Worm (Caenorhabditis elegans) whole organism, L3 larva: ENCODE data around the gene F09C6.14.

Experiments used
- ZK546.5 ChIP-seq: sonication (generic microtip); optimal IDR thresholded peaks from 2 replicates; lab custom pipeline; 2017; ENCODE audit warnings: missing biosample characterization, missing genetic modification characterization
- ceh-16 ChIP-seq: sonication (generic microtip); optimal IDR thresholded peaks from 2 replicates; lab custom pipeline; 2017; ENCODE audit warnings: missing biosample characterization, missing genetic modification characterization
- ceh-28 ChIP-seq: fragments of 150-350 bp; optimal IDR thresholded peaks from 2 replicates; lab custom pipeline; 2014; ENCODE audit warnings: missing biosample characterization, missing genetic modification reagents, missing genetic modification characterization
- ceh-82 ChIP-seq: fragments of 150-350 bp; optimal IDR thresholded peaks from 2 replicates; lab custom pipeline; 2014; ENCODE audit warnings: missing biosample characterization, missing genetic modification characterization
- ceh-9 ChIP-seq: sonication (generic microtip); optimal IDR thresholded peaks from 2 replicates; lab custom pipeline; 2018; ENCODE audit warnings: missing biosample characterization, missing genetic modification characterization
- daf-12 ChIP-seq: fragments of 150-350 bp; optimal IDR thresholded peaks from 2 replicates; lab custom pipeline; 2014; ENCODE audit warnings: missing biosample characterization, missing genetic modification reagents, missing genetic modification characterization
- egl-27 ChIP-seq: sonication (generic microtip); optimal IDR thresholded peaks from 4 replicates; lab custom pipeline; 2017; ENCODE audit warnings: missing biosample characterization, missing genetic modification reagents, missing genetic modification characterization
- elt-1 ChIP-seq: fragments of 150-350 bp; optimal IDR thresholded peaks from 2 replicates; lab custom pipeline; 2014; ENCODE audit warnings: missing biosample characterization, missing genetic modification characterization
- elt-2 ChIP-seq: sonication (generic microtip); optimal IDR thresholded peaks from 2 replicates; lab custom pipeline; 2016; ENCODE audit warnings: missing genetic modification reagents, mild to moderate bottlenecking, missing genetic modification characterization, missing compliant biosample characterization
- elt-3 ChIP-seq, 3 experiments: fragments of 150-350 bp in 1 of 3; sonication (generic microtip) in 2 of 3; optimal IDR thresholded peaks; 2 replicates in 2 of 3; 4 replicates in 1 of 3; lab custom pipeline; 2014 to 2017; ENCODE audit warnings: missing biosample characterization in 3 of 3, missing genetic modification characterization in 3 of 3
- eor-1 ChIP-seq, 2 experiments: fragments of 150-350 bp; optimal IDR thresholded peaks; 2 replicates each; lab custom pipeline; 2014 to 2018; ENCODE audit warnings: missing biosample characterization in 2 of 2, missing genetic modification characterization in 2 of 2
- fkh-10 ChIP-seq: sonication (generic microtip); optimal IDR thresholded peaks from 2 replicates; lab custom pipeline; 2017; ENCODE audit warnings: missing biosample characterization, missing genetic modification reagents, missing genetic modification characterization
- fkh-2 ChIP-seq: fragments of 150-350 bp; optimal IDR thresholded peaks from 2 replicates; lab custom pipeline; 2014; ENCODE audit warnings: missing biosample characterization, missing genetic modification reagents, missing genetic modification characterization
- hmg-11 ChIP-seq: sonication (generic microtip); optimal IDR thresholded peaks from 2 replicates; lab custom pipeline; 2016; ENCODE audit warnings: missing genetic modification characterization, missing compliant biosample characterization
- lin-15B ChIP-seq: fragments of 150-350 bp; optimal IDR thresholded peaks from 2 replicates; lab custom pipeline; 2014; ENCODE audit warnings: missing biosample characterization, missing genetic modification characterization
- lin-39 ChIP-seq: fragments of 150-350 bp; optimal IDR thresholded peaks from 2 replicates; lab custom pipeline; 2018; ENCODE audit warnings: missing biosample characterization, missing genetic modification reagents, missing genetic modification characterization
- mdl-1 ChIP-seq: fragments of 150-350 bp; optimal IDR thresholded peaks from 2 replicates; lab custom pipeline; 2014; ENCODE audit warnings: missing biosample characterization, missing genetic modification characterization
- mml-1 ChIP-seq: fragments of 150-350 bp; sonication (generic microtip); optimal IDR thresholded peaks from 3 replicates; lab custom pipeline; 2014; ENCODE audit warnings: missing biosample characterization, missing genetic modification characterization
- nfya-1 ChIP-seq: sonication (generic microtip); optimal IDR thresholded peaks from 2 replicates; lab custom pipeline; 2017; ENCODE audit warnings: missing genetic modification characterization, mild to moderate bottlenecking, missing compliant biosample characterization, antibody characterized with exemption, moderate library complexity; ENCODE audit not compliant: insufficient read depth
- nhr-11 ChIP-seq: fragments of 150-350 bp; optimal IDR thresholded peaks from 2 replicates; lab custom pipeline; 2014; ENCODE audit warnings: missing biosample characterization, missing genetic modification characterization
- nhr-12 ChIP-seq: fragments of 150-350 bp; optimal IDR thresholded peaks from 2 replicates; lab custom pipeline; 2014; ENCODE audit warnings: missing biosample characterization, missing genetic modification characterization
- nhr-23 ChIP-seq: fragments of 150-350 bp; optimal IDR thresholded peaks from 2 replicates; lab custom pipeline; 2014; ENCODE audit warnings: missing biosample characterization, missing genetic modification reagents, missing genetic modification characterization
- nhr-25 ChIP-seq: sonication (generic microtip); optimal IDR thresholded peaks from 2 replicates; lab custom pipeline; 2017; ENCODE audit warnings: missing biosample characterization, missing genetic modification characterization
- nhr-28 ChIP-seq: fragments of 150-350 bp; optimal IDR thresholded peaks from 2 replicates; lab custom pipeline; 2014; ENCODE audit warnings: missing biosample characterization, missing genetic modification characterization
- nhr-43 ChIP-seq: sonication (generic microtip); optimal IDR thresholded peaks from 2 replicates; lab custom pipeline; 2016; ENCODE audit warnings: mild to moderate bottlenecking, missing genetic modification characterization, missing compliant biosample characterization; ENCODE audit not compliant: poor library complexity, severe bottlenecking
- nhr-67 ChIP-seq: fragments of 150-350 bp; optimal IDR thresholded peaks from 2 replicates; lab custom pipeline; 2014; ENCODE audit warnings: missing biosample characterization, missing genetic modification characterization
- nhr-76 ChIP-seq: fragments of 150-350 bp; sonication (generic microtip); optimal IDR thresholded peaks from 5 replicates; lab custom pipeline; 2014; ENCODE audit warnings: missing biosample characterization, missing genetic modification characterization
- nhr-77 ChIP-seq: fragments of 150-350 bp; optimal IDR thresholded peaks from 2 replicates; lab custom pipeline; 2014; ENCODE audit warnings: missing biosample characterization, missing genetic modification characterization
- skn-1 ChIP-seq: fragments of 150-350 bp; optimal IDR thresholded peaks from 2 replicates; lab custom pipeline; 2014; ENCODE audit warnings: missing biosample characterization, missing genetic modification characterization
- tbx-2 ChIP-seq: sonication (generic microtip); optimal IDR thresholded peaks from 2 replicates; lab custom pipeline; 2016; ENCODE audit warnings: mild to moderate bottlenecking, missing genetic modification characterization, missing compliant biosample characterization
- zag-1 ChIP-seq: fragments of 150-350 bp; optimal IDR thresholded peaks from 2 replicates; lab custom pipeline; 2014; ENCODE audit warnings: missing biosample characterization, missing genetic modification characterization
- ztf-11 ChIP-seq: fragments of 150-350 bp; optimal IDR thresholded peaks from 2 replicates; lab custom pipeline; 2014; ENCODE audit warnings: missing biosample characterization, missing genetic modification characterization

The F09C6.14 gene

DNA sequence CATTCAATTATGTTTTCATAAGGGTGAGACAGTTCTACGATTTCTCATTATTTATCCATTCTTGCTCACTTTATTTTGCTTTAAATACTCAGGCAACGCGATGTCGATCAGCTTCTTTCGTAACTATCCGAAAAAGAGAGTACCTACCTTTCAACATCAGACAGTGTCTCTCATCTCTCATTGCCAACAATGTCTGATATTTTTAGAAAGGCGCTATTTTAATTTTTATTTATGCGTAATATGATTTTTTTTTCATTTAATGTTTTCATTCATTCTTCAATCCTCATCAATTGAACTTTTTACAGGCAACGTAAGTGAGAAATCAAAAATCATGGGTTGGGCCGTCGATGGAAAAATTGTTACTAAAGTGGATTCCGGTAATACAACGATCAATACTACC lies 4.0 kb downstream of the F09C6.14 start, which contains the start of gene F09C6.13:
TSS of gene F09C6.13 (plus strand) at position 301 of the 400 bp plus-strand sequence.
- no peak for TF ChIP-seq elt-1
- no peak for TF ChIP-seq skn-1 (tag; lab: Kevin White, UChicago)
- no peak for TF ChIP-seq lin-15B (tag; lab: Kevin White, UChicago)
- no peak for TF ChIP-seq daf-12 (tag; lab: Kevin White, UChicago)
- TF ChIP-seq hmg-11 (tag; lab: Kevin White, UChicago) = no peak
- no peak for TF ChIP-seq mml-1
- TF ChIP-seq ceh-82 (tag; lab: Kevin White, UChicago) = no peak
- TF ChIP-seq ztf-11 (tag; lab: Kevin White, UChicago) = no peak
- TF ChIP-seq nhr-11 (tag; lab: Kevin White, UChicago) = no peak
- TF ChIP-seq ceh-28 (tag; lab: Kevin White, UChicago) = no peak
- no peak for TF ChIP-seq nfya-1 (tag; lab: Kevin White, UChicago)
- TF ChIP-seq nhr-43 = no peak
- no peak for TF ChIP-seq fkh-2 (tag; lab: Kevin White, UChicago)
- no peak for TF ChIP-seq nhr-77 (tag; lab: Kevin White, UChicago)
- TF ChIP-seq elt-2 = no peak

ce11 chrV:16888788-16889325 lies 8.1 kb downstream of the F09C6.14 start, which contains the start of the genes ifas-2 and fbxa-44:
ifas-2 (minus strand) TSS chrV:16888888.
fbxa-44 (plus strand) TSS chrV:16889275.
- TF ChIP-seq skn-1 (tag; lab: Kevin White, UChicago) (no peak), nhr-28 (tag; lab: Kevin White, UChicago) (no peak), lin-39 (tag; lab: Kevin White, UChicago) (no peak), lin-15B (tag; lab: Kevin White, UChicago) (no peak), nhr-67 (no peak), elt-2 (no peak), mdl-1 (no peak), elt-1 (no peak), tbx-2 (tag; lab: Kevin White, UChicago) (no peak), nhr-11 (tag; lab: Kevin White, UChicago) (no peak), zag-1 (no peak), ceh-9 (tag; lab: Kevin White, UChicago) (no peak), elt-3 (tag; optimal IDR thresholded peaks at IDR 0.05; lab: Kevin White, UChicago) (no peak), hmg-11 (tag; lab: Kevin White, UChicago) (no peak)

DNA sequence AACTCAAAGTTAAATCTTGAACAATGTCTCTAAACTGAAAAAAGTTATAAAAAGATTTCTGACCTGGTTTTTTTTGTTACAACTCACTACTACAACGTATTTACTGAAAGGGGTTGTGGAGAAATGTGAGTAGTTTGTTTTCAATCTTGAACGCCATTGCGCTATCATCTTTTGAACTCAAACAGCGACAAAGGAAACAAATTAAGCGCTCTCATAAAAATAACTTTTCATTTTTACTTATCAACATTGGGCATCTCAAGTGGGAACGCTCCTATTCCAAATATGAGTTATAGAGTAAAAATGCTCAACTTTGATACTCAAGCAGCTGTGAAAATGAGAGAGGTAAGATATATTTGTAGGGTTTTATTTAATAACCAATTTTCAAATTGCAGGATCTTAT lies 12.7 kb downstream of the F09C6.14 start, which contains the start of gene F09C6.15:
TSS of gene F09C6.15 (plus strand) at position 301 of the 400 bp plus-strand sequence.
- TF ChIP-seq eor-1 (tag; optimal IDR thresholded peaks at IDR 0.05; lab: Kevin White, UChicago) (no peak), elt-1 (no peak), fkh-10 (GFP tag; lab: Kevin White, UChicago) (no peak), lin-39 (tag; lab: Kevin White, UChicago) (no peak)

DNA sequence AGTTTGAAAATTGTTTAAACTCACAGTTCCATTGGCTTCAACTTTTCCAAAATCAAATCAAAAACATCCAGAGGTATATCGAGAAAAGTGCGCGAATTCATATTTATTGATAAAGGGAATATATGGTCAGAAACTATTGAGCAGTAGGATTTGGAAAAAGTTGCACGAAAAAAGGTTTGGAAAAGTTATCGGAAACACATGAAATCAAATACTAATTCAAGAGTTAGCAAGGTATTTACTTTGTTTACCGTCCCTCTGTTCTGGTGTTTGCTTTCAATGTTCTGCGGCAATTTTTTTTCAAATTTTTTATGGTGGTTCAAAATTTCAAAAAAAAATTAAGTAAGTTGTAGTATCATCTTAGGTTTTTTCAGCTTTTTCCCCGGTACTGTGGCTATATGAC lies 18.6 kb downstream of the F09C6.14 start, which contains the start of gene fbxa-45:
TSS of gene fbxa-45 (minus strand) at position 101 of the 400 bp plus-strand sequence.
- TF ChIP-seq nhr-76 (tag; lab: Kevin White, UChicago) = no peak
- no peak for TF ChIP-seq ztf-11 (tag; lab: Kevin White, UChicago)
- no peak for TF ChIP-seq fkh-2 (tag; lab: Kevin White, UChicago)
- no peak for TF ChIP-seq ZK546.5
- TF ChIP-seq, all 47 proteins: peak for 0

DNA sequence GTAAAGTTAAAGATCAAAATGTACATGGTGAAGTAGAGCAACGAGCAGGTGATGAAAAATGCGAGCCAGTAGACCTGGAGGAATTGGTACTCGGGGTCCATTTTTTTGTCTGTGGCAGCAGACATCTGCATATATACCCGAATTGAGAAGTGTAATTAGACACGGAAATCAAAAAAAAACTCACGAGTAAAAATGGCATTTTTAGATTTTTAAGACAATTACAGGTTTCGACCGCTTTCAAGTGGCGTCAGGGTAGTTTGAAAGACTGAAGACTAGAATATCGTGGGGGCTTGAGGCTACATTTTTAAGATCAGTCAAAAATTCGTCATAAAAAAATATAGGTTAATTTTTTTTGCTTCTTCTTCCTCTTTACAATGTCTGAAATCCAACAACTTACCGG lies 21.9 kb downstream of the F09C6.14 start, which contains the start of gene srd-68:
TSS of gene srd-68 (minus strand) at position 101 of the 400 bp plus-strand sequence.
- TF ChIP-seq ceh-9 (tag; lab: Kevin White, UChicago) (no peak), lin-39 (tag; lab: Kevin White, UChicago) (no peak), nhr-25 (tag; lab: Kevin White, UChicago) (no peak), nhr-23 (no peak), ceh-16 (tag; lab: Kevin White, UChicago) (no peak), egl-27 (tag; lab: Kevin White, UChicago) (no peak), nhr-12 (tag; lab: Kevin White, UChicago) (no peak), elt-1 (no peak), elt-2 (no peak), nhr-43 (no peak)
